Worm (Caenorhabditis elegans): ENCODE data around the gene daf-3.

DNA sequence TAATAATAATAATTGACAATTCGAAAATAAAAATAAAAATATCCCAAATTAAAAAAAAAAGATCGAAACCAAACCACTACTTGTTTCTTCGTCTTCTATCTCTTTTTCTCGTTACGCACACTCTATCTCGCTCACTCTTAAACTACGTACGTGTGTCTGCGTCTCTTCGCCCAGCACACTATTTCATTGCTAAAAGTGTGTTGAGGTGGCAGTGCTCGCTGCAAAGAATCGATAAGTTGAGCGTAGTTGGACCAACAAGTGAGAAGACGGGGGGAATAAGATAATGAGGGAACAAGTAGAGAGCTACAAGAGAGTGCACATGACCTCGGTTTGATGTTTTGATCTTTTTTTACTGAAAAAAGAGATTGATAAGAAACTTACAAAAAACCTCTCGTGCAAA, 649 bp upstream of the daf-3 start:
- TF ChIP-seq fkh-10 (GFP tag; optimal IDR thresholded peaks at IDR 0.05) (no peak), nhr-25 (tag; optimal IDR thresholded peaks at IDR 0.05; ENCODE audit: borderline replicate concordance, insufficient read depth) (no peak), mes-2 (tag; optimal IDR thresholded peaks at IDR 0.05; ENCODE audit: poor library complexity, severe bottlenecking) (peak; percentile 42), mep-1 (tag; optimal IDR thresholded peaks at IDR 0.05) (peak; percentile 55), ces-1 (GFP tag; optimal IDR thresholded peaks at IDR 0.05) (no peak), lin-1 (GFP tag; IDR thresholded peaks at IDR 0.05) (no peak), nhr-28 (tag; optimal IDR thresholded peaks at IDR 0.05) (peak; percentile 35), lin-39 (tag; optimal IDR thresholded peaks at IDR 0.05) (no peak), dmd-6 (GFP tag; IDR thresholded peaks at IDR 0.05) (no peak), nhr-111 (GFP tag; optimal IDR thresholded peaks at IDR 0.05) (no peak), nhr-10 (tag; optimal IDR thresholded peaks at IDR 0.05) (no peak), D1046.2 (GFP tag; IDR thresholded peaks at IDR 0.05) (no peak), ZK546.5 (tag; optimal IDR thresholded peaks at IDR 0.05) (no peak), cey-2 (tag; optimal IDR thresholded peaks at IDR 0.05; ENCODE audit: borderline replicate concordance, insufficient read depth) (no peak)

All from whole organism, L4 larva.